Worm (Caenorhabditis elegans): Measurements from ENCODE around the gene srh-35.

Gene srh-35

DNA sequence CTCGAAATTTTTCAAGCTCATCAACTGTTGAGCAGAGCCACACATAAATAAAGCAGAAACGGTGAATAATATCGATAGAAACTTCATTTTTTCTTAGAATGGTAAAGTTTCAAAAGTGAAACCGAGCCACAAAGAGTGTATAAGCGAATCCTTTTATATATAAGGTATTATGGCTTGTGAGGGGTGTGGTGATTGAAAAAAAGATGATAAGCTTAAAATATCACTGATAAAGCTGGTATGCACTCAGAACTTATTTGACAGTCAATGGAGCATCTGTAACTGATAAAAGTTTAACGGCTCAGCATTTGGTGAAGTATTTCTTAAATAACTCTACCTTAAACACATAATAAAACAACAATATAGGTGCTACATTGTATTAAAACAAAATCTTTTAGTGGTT lies 34.4 kb downstream of the srh-35 start, which contains the start of gene dod-19:
dod-19 (minus strand) TSS at position 130 of the 400 bp plus-strand sequence.
- TF ChIP-seq nhr-23 (tag; optimal IDR thresholded peaks at IDR 0.05) (no peak), elt-1 (tag; optimal IDR thresholded peaks at IDR 0.05) (no peak), nhr-11 (tag; optimal IDR thresholded peaks at IDR 0.05) (no peak), fos-1 (tag; optimal IDR thresholded peaks at IDR 0.05) (peak; percentile 69), mab-5 (tag; optimal IDR thresholded peaks at IDR 0.05) (no peak), nhr-25 (tag; optimal IDR thresholded peaks at IDR 0.05) (no peak), sma-9 (GFP tag; optimal IDR thresholded peaks at IDR 0.05) (peak; percentile 46), sma-9 (tag; optimal IDR thresholded peaks at IDR 0.05) (no peak), snpc-4 (tag; optimal IDR thresholded peaks at IDR 0.05) (no peak)

DNA sequence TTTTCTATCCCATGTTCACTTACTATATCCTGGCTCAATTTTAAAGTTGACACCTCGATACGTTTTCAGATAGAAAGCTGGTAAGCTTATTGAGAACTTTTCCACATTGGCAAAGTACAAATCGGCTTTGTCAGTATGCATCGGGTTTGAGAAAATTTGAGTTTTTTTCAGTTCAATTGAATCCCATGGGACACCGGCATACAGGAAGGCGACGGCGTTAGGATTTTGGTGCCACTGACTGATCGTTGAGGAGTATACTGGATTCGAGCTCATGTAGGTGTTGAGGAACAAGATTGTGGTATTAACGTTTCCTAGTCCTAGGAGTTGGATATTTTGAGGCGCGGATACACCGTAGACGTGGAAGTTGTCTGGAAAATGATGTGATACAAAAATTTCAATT lies 36.2 kb downstream of the srh-35 start:
- no peak for TF ChIP-seq nhr-23 (tag; optimal IDR thresholded peaks at IDR 0.05)
- no peak for TF ChIP-seq C34F6.9 (tag; optimal IDR thresholded peaks at IDR 0.05)
- TF ChIP-seq lin-13 (GFP tag; optimal IDR thresholded peaks at IDR 0.05) = no peak
- TF ChIP-seq ztf-1 (GFP tag; conservative IDR thresholded peaks at IDR 0.05) = no peak

DNA sequence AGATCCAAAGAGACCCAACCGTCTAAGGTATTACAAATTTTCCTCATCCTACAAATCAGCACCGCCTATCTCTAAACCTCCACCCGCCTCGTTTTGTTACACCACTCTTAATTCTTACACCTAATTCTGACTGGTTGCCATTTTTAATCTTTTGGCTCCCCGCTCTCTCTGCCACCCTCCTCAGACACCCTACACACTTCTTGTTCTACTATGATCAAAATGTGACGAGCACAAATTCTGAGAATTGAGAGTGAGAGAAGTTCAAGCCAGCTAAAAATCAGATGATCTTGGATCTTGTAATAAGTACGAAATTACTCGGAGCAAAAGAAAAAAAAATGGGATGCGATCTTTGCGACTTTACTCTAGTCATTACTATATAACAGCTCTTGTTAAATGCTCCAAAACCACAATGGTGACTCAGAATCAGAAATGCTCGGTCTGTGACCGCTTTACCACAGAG lies 44.8 kb downstream of the srh-35 start, which contains the start of gene nhr-252:
nhr-252 (plus strand) TSS at position 410 of the 460 bp plus-strand sequence.
- TF ChIP-seq mdl-1 (tag; optimal IDR thresholded peaks at IDR 0.05) (no peak), sma-9 (GFP tag; optimal IDR thresholded peaks at IDR 0.05) (peak; percentile 35), sma-9 (tag; optimal IDR thresholded peaks at IDR 0.05) (no peak)

DNA sequence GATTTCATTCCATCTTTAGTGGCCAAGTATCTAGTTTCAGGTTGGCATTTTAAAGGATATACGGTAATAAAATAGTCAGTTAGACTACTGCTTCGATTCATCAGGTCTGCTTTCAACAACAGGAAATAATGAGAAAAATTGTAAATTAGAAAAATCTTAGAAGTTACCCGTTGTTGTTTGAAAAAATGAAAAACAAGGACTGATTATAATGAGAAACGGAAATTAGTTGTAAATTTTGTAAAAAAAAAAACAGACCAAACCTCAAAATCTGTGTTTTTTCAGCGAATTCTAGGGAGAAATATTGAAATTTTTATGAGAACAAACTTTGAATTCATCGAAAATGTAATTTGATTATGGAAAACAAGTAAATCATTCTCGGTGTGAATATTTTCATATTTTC lies 46.0 kb downstream of the srh-35 start, which contains the start of gene srh-62:
srh-62 (minus strand) TSS at position 101 of the 400 bp plus-strand sequence.
- no peak for TF ChIP-seq sma-3 (GFP tag; optimal IDR thresholded peaks at IDR 0.05)
- TF ChIP-seq mbf-1 (tag; optimal IDR thresholded peaks at IDR 0.05) = no peak
- TF ChIP-seq lin-13 (GFP tag; optimal IDR thresholded peaks at IDR 0.05) = no peak
- TF ChIP-seq ama-1 (optimal IDR thresholded peaks at IDR 0.05) = no peak
- no peak for TF ChIP-seq nhr-77 (tag; optimal IDR thresholded peaks at IDR 0.05)
- no peak for TF ChIP-seq skn-1 (tag; optimal IDR thresholded peaks at IDR 0.05)
- no peak for TF ChIP-seq ZK546.5 (tag; optimal IDR thresholded peaks at IDR 0.05)
- no peak for TF ChIP-seq mdl-1 (tag; optimal IDR thresholded peaks at IDR 0.05)
- no peak for TF ChIP-seq gmeb-1 (tag; optimal IDR thresholded peaks at IDR 0.05)
- TF ChIP-seq lin-39 (tag; optimal IDR thresholded peaks at IDR 0.05) = no peak

DNA sequence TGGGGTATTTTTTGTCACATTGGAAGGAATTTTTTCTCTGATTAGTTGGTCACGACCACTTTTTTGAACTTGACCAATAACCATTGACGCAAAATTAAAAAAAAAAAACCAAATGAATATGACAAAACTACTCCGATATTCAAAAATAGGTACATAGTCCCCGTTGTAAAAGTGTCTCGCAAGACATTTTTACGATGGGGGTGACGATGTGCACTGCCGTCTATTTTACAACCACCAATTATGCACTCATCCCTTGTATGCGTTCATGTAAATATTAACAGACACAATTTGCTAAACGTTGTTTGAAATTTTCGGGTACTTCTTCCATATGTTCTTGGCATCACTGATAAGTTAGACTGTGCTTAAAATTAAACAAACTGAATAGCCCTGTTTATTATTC lies 49.3 kb downstream of the srh-35 start, which contains the start of gene scl-27:
scl-27 (plus strand) TSS at position 301 of the 400 bp plus-strand sequence.
- TF ChIP-seq mbf-1 (tag; optimal IDR thresholded peaks at IDR 0.05) = no peak
- no peak for TF ChIP-seq sma-3 (GFP tag; optimal IDR thresholded peaks at IDR 0.05)
- TF ChIP-seq ceh-82 (tag; optimal IDR thresholded peaks at IDR 0.05) = no peak
- no peak for TF ChIP-seq lin-39 (tag; optimal IDR thresholded peaks at IDR 0.05)
- TF ChIP-seq elt-3 (tag; optimal IDR thresholded peaks at IDR 0.05) = no peak
- no peak for TF ChIP-seq R02D3.7 (tag; optimal IDR thresholded peaks at IDR 0.05)
- TF ChIP-seq lin-13 (GFP tag; optimal IDR thresholded peaks at IDR 0.05) = no peak
- no peak for TF ChIP-seq crh-2 (tag; optimal IDR thresholded peaks at IDR 0.05)
- TF ChIP-seq Y55F3AM.14 (GFP tag; optimal IDR thresholded peaks at IDR 0.05) = no peak
- no peak for TF ChIP-seq skn-1 (tag; optimal IDR thresholded peaks at IDR 0.05)
- TF ChIP-seq gmeb-1 (tag; optimal IDR thresholded peaks at IDR 0.05) = no peak
- TF ChIP-seq ceh-16 (tag; optimal IDR thresholded peaks at IDR 0.05) = no peak
- no peak for TF ChIP-seq nhr-6 (tag; optimal IDR thresholded peaks at IDR 0.05)
- TF ChIP-seq elt-1 (tag; optimal IDR thresholded peaks at IDR 0.05) = no peak
- TF ChIP-seq aly-2 (tag; optimal IDR thresholded peaks at IDR 0.05) = no peak
- no peak for TF ChIP-seq nhr-129 (tag; optimal IDR thresholded peaks at IDR 0.05)
- no peak for TF ChIP-seq peb-1 (tag; optimal IDR thresholded peaks at IDR 0.05)
- TF ChIP-seq nhr-10 (tag; optimal IDR thresholded peaks at IDR 0.05) = no peak
